Fruit fly (Drosophila melanogaster) whole organism, embryonic: ENCODE measurements around the gene CG44271.

Experiments used
- Ada2b ChIP-seq: fragments of 200-800 bp; sonication (Bioruptor generic); IDR thresholded peaks from 2 replicates; pipeline ENCODE4 v1.3.6; 2022; ENCODE audit warnings: missing biosample characterization, missing genetic modification characterization
- Adf1 ChIP-seq: fragments of 200-800 bp; sonication (Bioruptor generic); IDR thresholded peaks from 2 replicates; pipeline ENCODE4 v1.3.6; 2022; ENCODE audit warnings: missing biosample characterization, missing genetic modification characterization
- Atf-2 ChIP-seq: fragments of 200-800 bp; sonication (Bioruptor generic); optimal IDR thresholded peaks from 2 replicates; lab custom pipeline; 2016; ENCODE audit warnings: missing biosample characterization, missing genetic modification characterization
- CG10147 ChIP-seq: fragments of 200-800 bp; sonication (Bioruptor generic); optimal IDR thresholded peaks from 2 replicates; lab custom pipeline; 2019; ENCODE audit warnings: missing biosample characterization, mild to moderate bottlenecking, missing genetic modification characterization, moderate library complexity
- CG10543 ChIP-seq: fragments of 200-800 bp; sonication (Bioruptor generic); optimal IDR thresholded peaks from 3 replicates; lab custom pipeline; 2017; ENCODE audit warnings: missing biosample characterization, mild to moderate bottlenecking, missing genetic modification characterization, moderate library complexity
- CG11085 ChIP-seq: fragments of 200-800 bp; sonication (Bioruptor generic); IDR thresholded peaks from 2 replicates; pipeline ENCODE4 v1.3.6; 2022; ENCODE audit warnings: missing biosample characterization, missing genetic modification characterization
- CG12071 ChIP-seq: fragments of 200-800 bp; sonication (Bioruptor generic); optimal IDR thresholded peaks from 3 replicates; lab custom pipeline; 2018; ENCODE audit warnings: missing biosample characterization, mild to moderate bottlenecking, missing genetic modification characterization
- CG12219 ChIP-seq: fragments of 200-800 bp; sonication (Bioruptor generic); optimal IDR thresholded peaks from 3 replicates; lab custom pipeline; 2018; ENCODE audit warnings: missing biosample characterization, mild to moderate bottlenecking, missing genetic modification characterization
- CG12744 ChIP-seq: fragments of 200-800 bp; sonication (Bioruptor generic); optimal IDR thresholded peaks from 2 replicates; lab custom pipeline; 2016; ENCODE audit warnings: missing biosample characterization, missing genetic modification characterization
- CG14441 ChIP-seq: fragments of 200-800 bp; sonication (Bioruptor generic); IDR thresholded peaks from 2 replicates; pipeline ENCODE4 v1.3.6; 2022; ENCODE audit warnings: missing biosample characterization, missing genetic modification characterization
- CG1603 ChIP-seq: fragments of 200-800 bp; sonication (Bioruptor generic); optimal IDR thresholded peaks from 2 replicates; lab custom pipeline; 2019; ENCODE audit warnings: missing biosample characterization, mild to moderate bottlenecking, missing genetic modification characterization, moderate library complexity
- CG17912 ChIP-seq: fragments of 200-800 bp; sonication (Bioruptor generic); optimal IDR thresholded peaks from 2 replicates; lab custom pipeline; 2018; ENCODE audit warnings: missing biosample characterization, mild to moderate bottlenecking, missing genetic modification characterization
- CG2116 ChIP-seq: fragments of 200-800 bp; sonication (Bioruptor generic); optimal IDR thresholded peaks from 3 replicates; lab custom pipeline; 2018; ENCODE audit warnings: missing biosample characterization, mild to moderate bottlenecking, missing genetic modification characterization
- CG2199 ChIP-seq: fragments of 200-800 bp; sonication (Bioruptor generic); IDR thresholded peaks from 3 replicates; pipeline ENCODE4 v1.3.6; 2022; ENCODE audit warnings: missing biosample characterization, missing genetic modification characterization
- CG3065 ChIP-seq: fragments of 200-800 bp; sonication (Bioruptor generic); optimal IDR thresholded peaks from 2 replicates; lab custom pipeline; 2016; ENCODE audit warnings: missing biosample characterization, missing genetic modification characterization
- CG4404 ChIP-seq: fragments of 200-800 bp; sonication (Bioruptor generic); IDR thresholded peaks from 2 replicates; pipeline ENCODE4 v1.3.6; 2022; ENCODE audit warnings: missing biosample characterization, missing genetic modification characterization
- CG6683 ChIP-seq: fragments of 200-800 bp; sonication (Bioruptor generic); optimal IDR thresholded peaks from 2 replicates; lab custom pipeline; 2017; ENCODE audit warnings: missing biosample characterization, mild to moderate bottlenecking, missing genetic modification characterization, missing genetic modification reagents
- CG7786 ChIP-seq: fragments of 200-800 bp; sonication (Bioruptor generic); optimal IDR thresholded peaks from 2 replicates; lab custom pipeline; 2016; ENCODE audit warnings: missing biosample characterization, missing genetic modification characterization
- CG9817 ChIP-seq: fragments of 200-800 bp; sonication (Bioruptor generic); optimal IDR thresholded peaks from 2 replicates; lab custom pipeline; 2018; ENCODE audit warnings: missing biosample characterization, mild to moderate bottlenecking, missing genetic modification characterization, moderate library complexity
- Camta ChIP-seq: fragments of 200-800 bp; sonication (Bioruptor generic); optimal IDR thresholded peaks from 2 replicates; lab custom pipeline; 2016; ENCODE audit warnings: missing biosample characterization, missing genetic modification characterization
- Hand ChIP-seq: fragments of 200-800 bp; sonication (Bioruptor generic); optimal IDR thresholded peaks from 2 replicates; lab custom pipeline; 2017; ENCODE audit warnings: mild to moderate bottlenecking, missing biosample characterization, missing genetic modification reagents, missing genetic modification characterization
- Hr3 ChIP-seq: fragments of 200-800 bp; sonication (Bioruptor generic); optimal IDR thresholded peaks from 3 replicates; lab custom pipeline; 2016; ENCODE audit warnings: missing biosample characterization, missing genetic modification characterization
- Hr78 ChIP-seq, 2 experiments: fragments of 200-800 bp in 1 of 2; fragments of >200 bp in 1 of 2; sonication (Bioruptor generic) in 1 of 2; optimal IDR thresholded peaks; 2 replicates each; lab custom pipeline; 2017 to 2019; ENCODE audit warnings: missing biosample characterization in 2 of 2, missing genetic modification characterization in 2 of 2, mild to moderate bottlenecking in 1 of 2, moderate library complexity in 1 of 2
- Lhr ChIP-seq: fragments of 200-800 bp; sonication (Bioruptor generic); optimal IDR thresholded peaks from 3 replicates; lab custom pipeline; 2017; ENCODE audit warnings: mild to moderate bottlenecking, missing biosample characterization, missing genetic modification reagents, missing genetic modification characterization
- Nf-YB ChIP-seq: fragments of 200-800 bp; sonication (Bioruptor generic); optimal IDR thresholded peaks from 3 replicates; lab custom pipeline; 2019; ENCODE audit warnings: missing biosample characterization, mild to moderate bottlenecking, missing genetic modification characterization, moderate library complexity
- Oaz ChIP-seq: fragments of 200-800 bp; sonication (Bioruptor generic); IDR thresholded peaks from 2 replicates; pipeline ENCODE4 v1.3.6; 2022; ENCODE audit warnings: missing biosample characterization, missing genetic modification characterization
- Pdp1 ChIP-seq, 2 experiments: fragments of 200-800 bp; sonication (Bioruptor generic); optimal IDR thresholded peaks; 3 replicates each; lab custom pipeline; 2016; ENCODE audit warnings: missing biosample characterization in 2 of 2, missing genetic modification characterization in 2 of 2, mild to moderate bottlenecking in 1 of 2, moderate library complexity in 1 of 2
- Sox102F ChIP-seq: fragments of 200-800 bp; sonication (Bioruptor generic); optimal IDR thresholded peaks from 2 replicates; lab custom pipeline; 2018; ENCODE audit warnings: missing biosample characterization, mild to moderate bottlenecking, missing genetic modification characterization, moderate library complexity
- Ssrp ChIP-seq: fragments of 200-800 bp; sonication (Bioruptor generic); optimal IDR thresholded peaks from 2 replicates; lab custom pipeline; 2018; ENCODE audit warnings: missing biosample characterization, mild to moderate bottlenecking, missing genetic modification characterization, moderate library complexity
- Taf1 ChIP-seq: fragments of 200-800 bp; sonication (Bioruptor generic); IDR thresholded peaks from 2 replicates; pipeline ENCODE4 v1.3.6; 2022; ENCODE audit warnings: missing biosample characterization, missing genetic modification characterization
- Xrp1 ChIP-seq: fragments of 200-800 bp; sonication (Bioruptor generic); IDR thresholded peaks from 2 replicates; pipeline ENCODE4 v1.3.6; 2022; ENCODE audit warnings: missing biosample characterization, missing genetic modification characterization
- ac ChIP-seq: fragments of 200-800 bp; sonication (Bioruptor generic); optimal IDR thresholded peaks from 3 replicates; lab custom pipeline; 2017; ENCODE audit warnings: missing biosample characterization, mild to moderate bottlenecking, missing genetic modification characterization
- aop ChIP-seq: fragments of 200-800 bp; sonication (Bioruptor generic); IDR thresholded peaks from 2 replicates; pipeline ENCODE4 v1.3.6; 2022; ENCODE audit warnings: missing biosample characterization, missing genetic modification characterization
- ase ChIP-seq: fragments of 200-800 bp; sonication (Bioruptor generic); IDR thresholded peaks from 3 replicates; pipeline ENCODE4 v1.3.6; 2022; ENCODE audit warnings: missing biosample characterization, missing genetic modification characterization
- btn ChIP-seq: fragments of 200-800 bp; sonication (Bioruptor generic); optimal IDR thresholded peaks from 2 replicates; lab custom pipeline; 2016; ENCODE audit warnings: missing biosample characterization, missing genetic modification characterization
- chn ChIP-seq: fragments of 200-800 bp; sonication (Bioruptor generic); optimal IDR thresholded peaks from 2 replicates; lab custom pipeline; 2016; ENCODE audit warnings: missing biosample characterization, missing genetic modification characterization
- da ChIP-seq: fragments of 200-800 bp; sonication (Bioruptor generic); optimal IDR thresholded peaks from 2 replicates; lab custom pipeline; 2016; ENCODE audit warnings: missing biosample characterization, missing genetic modification characterization
- dimm ChIP-seq: fragments of 200-800 bp; sonication (Bioruptor generic); IDR thresholded peaks from 2 replicates; pipeline ENCODE4 v1.3.6; 2022; ENCODE audit warnings: missing biosample characterization, missing genetic modification characterization
- hb ChIP-seq: fragments of 200-800 bp; sonication (Bioruptor generic); IDR thresholded peaks from 3 replicates; pipeline ENCODE4 v1.3.6; 2022; ENCODE audit warnings: missing biosample characterization, missing genetic modification characterization; ENCODE audit not compliant: partially characterized antibody
- jing ChIP-seq: fragments of 200-800 bp; sonication (Bioruptor generic); optimal IDR thresholded peaks from 2 replicates; lab custom pipeline; 2018; ENCODE audit warnings: missing biosample characterization, mild to moderate bottlenecking, missing genetic modification characterization
- p53 ChIP-seq: fragments of 200-800 bp; sonication (Bioruptor generic); optimal IDR thresholded peaks from 2 replicates; lab custom pipeline; 2016; ENCODE audit warnings: missing biosample characterization, missing genetic modification characterization
- pfk ChIP-seq: fragments of 200-800 bp; sonication (Bioruptor generic); optimal IDR thresholded peaks from 2 replicates; lab custom pipeline; 2018; ENCODE audit warnings: missing biosample characterization, mild to moderate bottlenecking, missing genetic modification characterization, moderate library complexity
- shn ChIP-seq: fragments of 200-800 bp; sonication (Bioruptor generic); optimal IDR thresholded peaks from 3 replicates; lab custom pipeline; 2016; ENCODE audit warnings: missing biosample characterization, missing genetic modification characterization
- slbo ChIP-seq: fragments of 200-800 bp; sonication (Bioruptor generic); IDR thresholded peaks from 2 replicates; pipeline ENCODE4 v1.3.6; 2022; ENCODE audit warnings: missing biosample characterization, missing genetic modification characterization
- so ChIP-seq: fragments of 200-800 bp; sonication (Bioruptor generic); IDR thresholded peaks from 3 replicates; pipeline ENCODE4 v1.3.6; 2022; ENCODE audit warnings: missing biosample characterization, missing genetic modification characterization
- sqz ChIP-seq: fragments of 200-800 bp; sonication (Bioruptor generic); optimal IDR thresholded peaks from 3 replicates; lab custom pipeline; 2018; ENCODE audit warnings: missing biosample characterization, mild to moderate bottlenecking, missing genetic modification characterization
- toy ChIP-seq: fragments of 200-800 bp; sonication (Bioruptor generic); IDR thresholded peaks from 2 replicates; pipeline ENCODE4 v1.3.6; 2022; ENCODE audit warnings: missing biosample characterization, missing genetic modification characterization
- z ChIP-seq: fragments of 200-800 bp; sonication (Bioruptor generic); IDR thresholded peaks from 3 replicates; pipeline ENCODE4 v1.3.6; 2022; ENCODE audit warnings: missing biosample characterization, missing genetic modification characterization
- zen2 ChIP-seq: fragments of 200-800 bp; sonication (Bioruptor generic); IDR thresholded peaks from 3 replicates; pipeline ENCODE4 v1.3.6; 2022; ENCODE audit warnings: missing biosample characterization, missing genetic modification characterization; ENCODE audit not compliant: partially characterized antibody

Gene CG44271

DNA sequence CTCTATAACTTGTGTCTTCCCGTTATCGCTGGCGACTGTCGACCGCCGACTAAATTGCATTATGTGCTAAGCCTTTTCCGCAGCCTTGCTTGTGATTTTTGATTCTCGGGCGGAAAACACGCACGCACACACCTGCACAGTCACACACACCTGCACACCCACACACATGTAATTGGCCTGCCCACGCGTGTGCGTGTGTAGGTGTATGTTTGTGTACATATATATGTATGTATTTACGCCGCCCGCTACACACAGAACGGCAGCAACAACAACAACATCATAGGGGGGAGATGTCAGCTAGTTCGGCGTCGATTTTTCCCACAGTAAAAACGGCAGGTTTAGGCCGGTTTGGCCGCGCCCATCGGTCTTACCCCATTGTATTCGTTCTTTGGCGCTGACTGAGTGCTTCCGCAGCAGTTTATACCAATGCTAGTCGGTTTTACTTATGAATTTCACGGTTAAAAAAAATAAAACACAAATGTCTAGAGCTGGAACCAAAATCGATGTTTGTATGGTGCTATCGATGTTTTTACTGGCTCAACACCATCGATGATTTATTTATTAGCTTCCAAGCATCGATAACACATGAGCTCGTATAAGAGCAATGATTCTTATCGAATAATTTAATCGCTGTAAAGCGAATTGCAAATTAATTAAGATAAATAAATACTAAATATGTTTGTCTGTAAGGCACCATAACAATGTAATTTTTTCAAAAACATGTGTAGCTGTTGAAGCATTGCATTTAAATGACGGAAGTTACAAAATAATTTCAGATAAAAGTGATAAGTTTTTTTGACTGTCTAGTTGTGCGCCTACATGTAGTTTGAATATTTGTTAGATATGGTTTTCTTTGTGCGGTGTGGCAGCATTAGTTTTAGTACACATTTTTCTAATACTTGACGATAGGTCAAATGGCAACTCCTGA, 24.6 kb downstream of the CG44271 start, which contains the start of gene homer (continued):
- TF ChIP-seq chn (GFP tag; lab: Kevin White, UChicago) (no peak), Hr3 (no peak), Sox102F (GFP tag; lab: Kevin White, UChicago) (no peak), ac (GFP tag; lab: Kevin White, UChicago) (peak; percentile 27), CG3065 (GFP tag; lab: Kevin White, UChicago) (no peak), zen2 (GFP tag; lab: Robert Waterston, UW) (peak; percentile 83), pfk (GFP tag; lab: Kevin White, UChicago) (no peak), CG12219 (GFP tag; lab: Kevin White, UChicago) (no peak), Hr78 (GFP tag; optimal IDR thresholded peaks at IDR 0.05; lab: Kevin White, UChicago) (peak in 1 of 2 experiments; percentile 100), btn (no peak), CG14441 (GFP tag; lab: Robert Waterston, UW) (no peak), aop (no peak), toy (no peak), CG6683 (no peak), da (GFP tag; lab: Kevin White, UChicago) (peak; percentile 22), Lhr (GFP tag; lab: Kevin White, UChicago) (no peak), Camta (GFP tag; lab: Kevin White, UChicago) (no peak), shn (GFP tag; lab: Kevin White, UChicago) (no peak), jing (GFP tag; lab: Kevin White, UChicago) (no peak), Ssrp (tag; lab: Kevin White, UChicago) (no peak), CG2199 (GFP tag; lab: Robert Waterston, UW) (no peak), CG12744 (GFP tag; lab: Kevin White, UChicago) (no peak), Xrp1 (GFP tag; lab: Robert Waterston, UW) (peak; percentile 27; the same call in 1 of the 2 replicates), Hand (GFP tag; lab: Kevin White, UChicago) (peak; percentile 11), Pdp1 (GFP tag; optimal IDR thresholded peaks at IDR 0.05; lab: Kevin White, UChicago) (no peak), dimm (no peak), CG12071 (GFP tag; lab: Kevin White, UChicago) (no peak), CG9817 (tag; lab: Kevin White, UChicago) (no peak), CG1603 (tag; lab: Kevin White, UChicago) (peak; percentile 8), CG4404 (GFP tag; lab: Robert Waterston, UW) (no peak), CG11085 (GFP tag; lab: Robert Waterston, UW) (no peak), CG17912 (GFP tag; lab: Kevin White, UChicago) (no peak), Ada2b (GFP tag; lab: Robert Waterston, UW) (no peak), sqz (no peak), Adf1 (peak; percentile 46; the same call in 1 of the 2 replicates), slbo (GFP tag; lab: Robert Waterston, UW) (no peak), Taf1 (GFP tag; lab: Robert Waterston, UW) (no peak), z (no peak), ase (GFP tag; lab: Robert Waterston, UW) (no peak), CG10147 (no peak), CG2116 (peak; percentile 69), so (GFP tag; lab: Robert Waterston, UW) (no peak), CG7786 (GFP tag; lab: Kevin White, UChicago) (no peak), p53 (GFP tag; lab: Kevin White, UChicago) (no peak), Atf-2 (GFP tag; lab: Kevin White, UChicago) (no peak), Nf-YB (GFP tag; lab: Kevin White, UChicago) (peak; percentile 33), Oaz (no peak), CG10543 (peak; percentile 50), hb (GFP tag; lab: Robert Waterston, UW) (peak; percentile 95)
